Fruit fly (Drosophila melanogaster) whole organism, embryonic: ENCODE data around the gene CG14120.
A peak's percentile ranks its signal among the peaks of the same experiment; 100 is the strongest.

Experiments
- ATbp ChIP-seq: fragments of 200-800 bp; sonication (Bioruptor generic); optimal IDR thresholded peaks from 2 replicates; lab custom pipeline; 2017; ENCODE audit warnings: missing biosample characterization, mild to moderate bottlenecking, missing genetic modification characterization, missing genetic modification reagents
- Bdp1 ChIP-seq: fragments of 200-800 bp; sonication (Bioruptor generic); optimal IDR thresholded peaks from 3 replicates; lab custom pipeline; 2016; ENCODE audit warnings: missing biosample characterization, missing genetic modification characterization
- Bgb ChIP-seq: fragments of 200-800 bp; sonication (Bioruptor generic); IDR thresholded peaks from 2 replicates; pipeline ENCODE4 v1.3.6; 2022; ENCODE audit warnings: missing biosample characterization, missing genetic modification characterization; ENCODE audit not compliant: partially characterized antibody
- Blimp-1 ChIP-seq: fragments of 200-800 bp; sonication (Bioruptor generic); optimal IDR thresholded peaks from 3 replicates; lab custom pipeline; 2018; ENCODE audit warnings: missing biosample characterization, missing genetic modification characterization, mild to moderate bottlenecking, moderate library complexity, missing genetic modification reagents
- CG10147 ChIP-seq: fragments of 200-800 bp; sonication (Bioruptor generic); optimal IDR thresholded peaks from 2 replicates; lab custom pipeline; 2019; ENCODE audit warnings: missing biosample characterization, mild to moderate bottlenecking, missing genetic modification characterization, moderate library complexity
- CG1024 ChIP-seq: fragments of 200-800 bp; sonication (Bioruptor generic); IDR thresholded peaks from 2 replicates; pipeline ENCODE4 v1.3.6; 2022; ENCODE audit warnings: missing biosample characterization, missing genetic modification characterization
- CG11085 ChIP-seq: fragments of 200-800 bp; sonication (Bioruptor generic); IDR thresholded peaks from 2 replicates; pipeline ENCODE4 v1.3.6; 2022; ENCODE audit warnings: missing biosample characterization, missing genetic modification characterization
- CG12071 ChIP-seq: fragments of 200-800 bp; sonication (Bioruptor generic); optimal IDR thresholded peaks from 3 replicates; lab custom pipeline; 2018; ENCODE audit warnings: missing biosample characterization, mild to moderate bottlenecking, missing genetic modification characterization
- CG13775 ChIP-seq: fragments of 200-800 bp; sonication (Bioruptor generic); optimal IDR thresholded peaks from 3 replicates; lab custom pipeline; 2017; ENCODE audit warnings: missing biosample characterization, mild to moderate bottlenecking, missing genetic modification characterization
- CG16813 ChIP-seq: fragments of 200-800 bp; sonication (Bioruptor generic); IDR thresholded peaks from 3 replicates; pipeline ENCODE4 v1.3.6; 2022; ENCODE audit warnings: missing biosample characterization, missing genetic modification characterization; ENCODE audit not compliant: partially characterized antibody
- CG16815 ChIP-seq: fragments of 200-800 bp; sonication (Bioruptor generic); optimal IDR thresholded peaks from 3 replicates; lab custom pipeline; 2017; ENCODE audit warnings: missing biosample characterization, mild to moderate bottlenecking, missing genetic modification characterization
- CG18011 ChIP-seq: fragments of 200-800 bp; sonication (Bioruptor generic); optimal IDR thresholded peaks from 2 replicates; lab custom pipeline; 2017; ENCODE audit warnings: missing biosample characterization, missing genetic modification characterization, mild to moderate bottlenecking, moderate library complexity, missing genotype
- CG3847 ChIP-seq: fragments of 200-800 bp; sonication (Bioruptor generic); IDR thresholded peaks from 2 replicates; pipeline ENCODE4 v1.3.6; 2022; ENCODE audit warnings: missing biosample characterization, missing genetic modification characterization
- CG4424 ChIP-seq: fragments of 200-800 bp; sonication (Bioruptor generic); optimal IDR thresholded peaks from 3 replicates; lab custom pipeline; 2016; ENCODE audit warnings: missing biosample characterization, missing genetic modification characterization
- CG7271 ChIP-seq: fragments of 200-800 bp; sonication (Bioruptor generic); optimal IDR thresholded peaks from 2 replicates; lab custom pipeline; 2018; ENCODE audit warnings: missing biosample characterization, mild to moderate bottlenecking, missing genetic modification characterization, moderate library complexity
- CG7963 ChIP-seq: fragments of 200-800 bp; sonication (Bioruptor generic); IDR thresholded peaks from 3 replicates; pipeline ENCODE4 v1.3.6; 2022; ENCODE audit warnings: missing biosample characterization, missing genetic modification characterization; ENCODE audit not compliant: partially characterized antibody
- CTCF ChIP-seq: fragments of 200-800 bp; sonication (Bioruptor generic); optimal IDR thresholded peaks from 2 replicates; lab custom pipeline; 2017; ENCODE audit warnings: missing biosample characterization, mild to moderate bottlenecking, missing genetic modification characterization, moderate library complexity
- Drgx ChIP-seq: fragments of 200-800 bp; sonication (Bioruptor generic); IDR thresholded peaks from 2 replicates; pipeline ENCODE4 v1.3.6; 2022; ENCODE audit warnings: missing biosample characterization, missing genetic modification characterization
- Elba2 ChIP-seq: fragments of 200-800 bp; sonication (Bioruptor generic); optimal IDR thresholded peaks from 3 replicates; lab custom pipeline; 2016; ENCODE audit warnings: missing biosample characterization, missing genetic modification characterization
- HmgZ ChIP-seq: fragments of 200-800 bp; sonication (Bioruptor generic); optimal IDR thresholded peaks from 2 replicates; lab custom pipeline; 2018; ENCODE audit warnings: missing biosample characterization, mild to moderate bottlenecking, missing genetic modification characterization
- Lpt ChIP-seq: fragments of >200 bp; optimal IDR thresholded peaks from 2 replicates; lab custom pipeline; 2018; ENCODE audit warnings: missing biosample characterization, missing genetic modification characterization
- Neu2 ChIP-seq: fragments of 200-800 bp; sonication (Bioruptor generic); optimal IDR thresholded peaks from 3 replicates; lab custom pipeline; 2016; ENCODE audit warnings: missing biosample characterization, missing genetic modification characterization, borderline replicate concordance
- Nf-YA ChIP-seq: fragments of 200-800 bp; sonication (Bioruptor generic); IDR thresholded peaks from 2 replicates; pipeline ENCODE4 v1.3.6; 2022; ENCODE audit warnings: missing biosample characterization, missing genetic modification characterization
- Sry-δ ChIP-seq: fragments of 200-800 bp; sonication (Bioruptor generic); optimal IDR thresholded peaks from 2 replicates; lab custom pipeline; 2016; ENCODE audit warnings: missing biosample characterization, missing genetic modification characterization
- amos ChIP-seq: fragments of 200-800 bp; sonication (Bioruptor generic); IDR thresholded peaks from 2 replicates; pipeline ENCODE4 v1.3.6; 2022; ENCODE audit warnings: missing biosample characterization, missing genetic modification characterization; ENCODE audit not compliant: partially characterized antibody
- ara ChIP-seq: fragments of 200-800 bp; sonication (Bioruptor generic); IDR thresholded peaks from 2 replicates; pipeline ENCODE4 v1.3.6; 2022; ENCODE audit warnings: missing biosample characterization, missing genetic modification characterization
- bbx ChIP-seq: fragments of 200-800 bp; sonication (Bioruptor generic); IDR thresholded peaks from 2 replicates; pipeline ENCODE4 v1.3.6; 2022; ENCODE audit warnings: missing biosample characterization, missing genetic modification characterization; ENCODE audit not compliant: partially characterized antibody
- caup ChIP-seq: fragments of 200-800 bp; sonication (Bioruptor generic); optimal IDR thresholded peaks from 3 replicates; lab custom pipeline; 2017; ENCODE audit warnings: missing biosample characterization, mild to moderate bottlenecking, missing genetic modification characterization, moderate library complexity; ENCODE audit not compliant: severe bottlenecking
- dm ChIP-seq: fragments of 200-800 bp; sonication (Bioruptor generic); optimal IDR thresholded peaks from 3 replicates; lab custom pipeline; 2016; ENCODE audit warnings: missing biosample characterization, missing genetic modification characterization
- dmrt11E ChIP-seq: fragments of 200-800 bp; sonication (Bioruptor generic); optimal IDR thresholded peaks from 3 replicates; lab custom pipeline; 2018; ENCODE audit warnings: missing biosample characterization, mild to moderate bottlenecking, missing genetic modification characterization, moderate library complexity
- ems ChIP-seq: fragments of 200-800 bp; sonication (Bioruptor generic); optimal IDR thresholded peaks from 3 replicates; lab custom pipeline; 2016; ENCODE audit warnings: missing biosample characterization, missing genetic modification characterization
- gce ChIP-seq: fragments of 200-800 bp; sonication (Bioruptor generic); IDR thresholded peaks from 3 replicates; pipeline ENCODE4 v1.3.6; 2022; ENCODE audit warnings: missing biosample characterization, missing genetic modification characterization
- gro ChIP-seq: fragments of 200-800 bp; sonication (Bioruptor generic); optimal IDR thresholded peaks from 2 replicates; lab custom pipeline; 2016; ENCODE audit warnings: missing biosample characterization, missing genetic modification characterization
- h ChIP-seq: fragments of >200 bp; optimal IDR thresholded peaks from 2 replicates; lab custom pipeline; 2017
- inv ChIP-seq: fragments of 200-800 bp; sonication (Bioruptor generic); IDR thresholded peaks from 2 replicates; pipeline ENCODE4 v1.3.6; 2022; ENCODE audit warnings: missing biosample characterization, missing genetic modification characterization; ENCODE audit not compliant: partially characterized antibody
- knrl ChIP-seq: fragments of 200-800 bp; sonication (Bioruptor generic); IDR thresholded peaks from 3 replicates; pipeline ENCODE4 v1.3.6; 2022; ENCODE audit warnings: missing biosample characterization, missing genetic modification characterization; ENCODE audit not compliant: partially characterized antibody
- mirr ChIP-seq: fragments of 200-800 bp; sonication (Bioruptor generic); optimal IDR thresholded peaks from 3 replicates; lab custom pipeline; 2018; ENCODE audit warnings: missing biosample characterization, mild to moderate bottlenecking, missing genetic modification characterization
- onecut ChIP-seq: fragments of 200-800 bp; sonication (Bioruptor generic); IDR thresholded peaks from 2 replicates; pipeline ENCODE4 v1.3.6; 2022; ENCODE audit warnings: missing biosample characterization, missing genetic modification characterization
- pita ChIP-seq: fragments of 200-800 bp; sonication (Bioruptor generic); optimal IDR thresholded peaks from 2 replicates; lab custom pipeline; 2017; ENCODE audit warnings: missing biosample characterization, mild to moderate bottlenecking, missing genetic modification characterization
- run ChIP-seq: fragments of 200-800 bp; sonication (Bioruptor generic); optimal IDR thresholded peaks from 3 replicates; lab custom pipeline; 2018; ENCODE audit warnings: missing biosample characterization, mild to moderate bottlenecking, missing genetic modification characterization
- sd ChIP-seq: fragments of 200-800 bp; sonication (Bioruptor generic); optimal IDR thresholded peaks from 3 replicates; lab custom pipeline; 2018; ENCODE audit warnings: missing biosample characterization, mild to moderate bottlenecking, missing genetic modification characterization, moderate library complexity
- sna ChIP-seq: fragments of 200-800 bp; sonication (Bioruptor generic); IDR thresholded peaks from 2 replicates; pipeline ENCODE4 v1.3.6; 2022; ENCODE audit warnings: missing biosample characterization, missing genetic modification characterization; ENCODE audit not compliant: partially characterized antibody
- tna ChIP-seq: fragments of 200-800 bp; sonication (Bioruptor generic); IDR thresholded peaks from 2 replicates; pipeline ENCODE4 v1.3.6; 2022; ENCODE audit warnings: missing biosample characterization, missing genetic modification characterization; ENCODE audit not compliant: partially characterized antibody

Gene CG14120

DNA sequence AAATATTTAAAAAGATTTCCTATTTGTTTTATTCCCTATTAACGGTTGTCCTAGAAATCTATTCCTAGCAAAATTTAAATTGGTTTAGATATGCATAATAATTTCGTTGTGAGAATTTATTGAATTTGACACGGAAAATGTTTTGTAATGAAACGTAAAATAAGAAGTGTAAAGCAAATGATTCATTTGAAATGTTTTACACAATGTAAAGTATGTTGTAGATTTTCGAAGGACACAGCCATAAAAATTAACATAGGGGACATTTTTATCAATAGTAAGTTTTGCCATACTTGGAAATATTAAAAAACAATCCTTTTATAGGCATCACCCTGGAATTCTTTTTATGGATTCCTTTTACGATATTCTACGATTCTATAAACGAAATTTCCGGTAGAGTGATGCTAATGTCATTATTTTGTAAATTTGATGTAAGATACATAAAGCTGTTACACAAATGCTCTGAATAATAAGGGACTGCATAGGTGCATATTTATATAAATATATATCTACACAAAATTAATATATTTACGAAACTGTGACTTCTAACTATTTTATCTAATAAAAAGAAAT lies 27.2 kb upstream of the CG14120 start:
- TF ChIP-seq h (lab: Kevin White, UChicago) (no peak), mirr (GFP tag; lab: Kevin White, UChicago) (no peak), CG16813 (peak; percentile 57; the same call in 2 of the 3 replicates), dmrt11E (tag; lab: Kevin White, UChicago) (peak; percentile 14), CG4424 (no peak), gro (GFP tag; lab: Kevin White, UChicago) (no peak), amos (GFP tag; lab: Robert Waterston, UW) (peak; percentile 17; the same call in 1 of the 2 replicates), CG7271 (tag; lab: Kevin White, UChicago) (peak; percentile 18), CG16815 (GFP tag; lab: Kevin White, UChicago) (no peak), ara (GFP tag; lab: Robert Waterston, UW) (peak; percentile 50; the same call in 1 of the 2 replicates), Nf-YA (no peak), onecut (GFP tag; lab: Robert Waterston, UW) (no peak), Bgb (GFP tag; lab: Robert Waterston, UW) (peak; percentile 57), Bdp1 (GFP tag; lab: Kevin White, UChicago) (no peak), tna (GFP tag; lab: Robert Waterston, UW) (no peak), Blimp-1 (GFP tag; lab: Kevin White, UChicago) (no peak), CTCF (peak; percentile 80), CG3847 (GFP tag; lab: Robert Waterston, UW) (no peak), Elba2 (GFP tag; lab: Kevin White, UChicago) (no peak), inv (GFP tag; lab: Robert Waterston, UW) (no peak), Lpt (no peak), bbx (GFP tag; lab: Robert Waterston, UW) (peak; percentile 30; the same call in 1 of the 2 replicates), HmgZ (tag; lab: Kevin White, UChicago) (no peak), CG13775 (no peak), ems (GFP tag; lab: Kevin White, UChicago) (no peak), CG7963 (GFP tag; lab: Robert Waterston, UW) (no peak), sna (GFP tag; lab: Robert Waterston, UW) (no peak), dm (GFP tag; lab: Kevin White, UChicago) (no peak), CG11085 (no peak), CG18011 (peak; percentile 31), CG12071 (GFP tag; lab: Kevin White, UChicago) (no peak), ATbp (GFP tag; lab: Kevin White, UChicago) (no peak), CG1024 (no peak), caup (GFP tag; lab: Kevin White, UChicago) (no peak), knrl (GFP tag; lab: Robert Waterston, UW) (0 out of 3 replicates have a peak, but pooled peaks have one; percentile 19), run (no peak), sd (tag; lab: Kevin White, UChicago) (no peak), pita (GFP tag; lab: Kevin White, UChicago) (peak; percentile 1), CG10147 (no peak), Sry-δ (no peak), gce (GFP tag; lab: Robert Waterston, UW) (peak; percentile 35; the same call in 1 of the 3 replicates), Neu2 (GFP tag; lab: Kevin White, UChicago) (no peak), Drgx (GFP tag; lab: Robert Waterston, UW) (no peak)
- TF ChIP-seq, all 482 proteins: peak for 12
